Worm (Caenorhabditis elegans) whole organism, late embryonic: Measurements from ENCODE around the gene ttbk-8.2.

ENCODE experiments used
- ama-1 ChIP-seq: fragments of 150-350 bp; optimal IDR thresholded peaks from 2 replicates; lab custom pipeline; 2014
- ceh-18 ChIP-seq: sonication (generic microtip); optimal IDR thresholded peaks from 2 replicates; lab custom pipeline; 2016; ENCODE audit warnings: missing genetic modification characterization, missing compliant biosample characterization
- dve-1 ChIP-seq: sonication (generic microtip); optimal IDR thresholded peaks from 2 replicates; lab custom pipeline; 2017; ENCODE audit warnings: antibody characterized with exemption, mild to moderate bottlenecking, missing genetic modification characterization, missing compliant biosample characterization
- fkh-10 ChIP-seq: fragments of 150-350 bp; optimal IDR thresholded peaks from 2 replicates; lab custom pipeline; 2014; ENCODE audit warnings: missing biosample characterization, missing genetic modification reagents, missing genetic modification characterization
- pha-4 ChIP-seq: fragments of 150-350 bp; optimal IDR thresholded peaks from 2 replicates; lab custom pipeline; 2018; ENCODE audit warnings: missing biosample characterization, missing genetic modification reagents, missing genetic modification characterization
- sdc-2 ChIP-seq: sonication (generic microtip); optimal IDR thresholded peaks from 2 replicates; lab custom pipeline; 2016; ENCODE audit warnings: missing genotype, missing genetic modification characterization, missing compliant biosample characterization
- sox-2 ChIP-seq: fragments of 200-800 bp; sonication (Bioruptor generic); IDR thresholded peaks from 2 replicates; pipeline ENCODE4 v1.3.6; 2022; ENCODE audit warnings: missing genetic modification reagents, missing genetic modification characterization, missing compliant biosample characterization
- sox-4 ChIP-seq: sonication (generic microtip); optimal IDR thresholded peaks from 2 replicates; lab custom pipeline; 2017; ENCODE audit warnings: mild to moderate bottlenecking, missing genetic modification characterization, inconsistent platforms, missing compliant biosample characterization
- unc-86 ChIP-seq: sonication (generic microtip); optimal IDR thresholded peaks from 2 replicates; lab custom pipeline; 2016; ENCODE audit warnings: missing genetic modification characterization, missing compliant biosample characterization

DNA sequence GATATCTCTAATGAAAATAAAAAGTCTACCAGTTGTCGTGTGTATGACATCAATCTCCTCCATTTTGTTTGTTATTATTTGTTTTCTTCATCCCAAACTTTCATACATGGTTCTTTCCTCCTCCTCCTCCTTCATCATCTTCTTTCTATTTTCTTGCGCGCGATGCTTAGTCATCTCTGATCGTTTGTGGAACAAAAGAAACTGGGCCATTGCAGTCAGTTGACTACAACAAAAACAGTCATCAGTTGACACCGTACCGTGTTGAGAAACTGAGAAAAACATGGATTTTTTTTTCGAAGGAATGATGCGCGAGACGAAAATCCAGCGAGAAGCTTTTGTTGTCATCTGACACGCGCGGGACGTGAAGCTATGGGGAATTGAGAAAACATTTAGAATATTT, 26.5 kb upstream of the ttbk-8.2 start:
- no peak for TF ChIP-seq sox-2 (GFP tag; lab: Robert Waterston, UW)
- TF ChIP-seq ceh-18 (tag; lab: Kevin White, UChicago) = no peak
- no peak for TF ChIP-seq unc-86 (tag; lab: Kevin White, UChicago)
- TF ChIP-seq ama-1 (lab: Kevin White, UChicago) = no peak
- no peak for TF ChIP-seq sdc-2 (tag; lab: Kevin White, UChicago)
- TF ChIP-seq dve-1 = no peak
- no peak for TF ChIP-seq fkh-10 (GFP tag; lab: Kevin White, UChicago)
- no peak for TF ChIP-seq sox-4
- TF ChIP-seq pha-4 (tag; lab: Kevin White, UChicago) = no peak
